Worm (Caenorhabditis elegans) whole organism, L3 larva: Measurements from ENCODE around the gene C08E8.6.

Experiments used
- R02D3.7 ChIP-seq: fragments of 150-350 bp; optimal IDR thresholded peaks from 2 replicates; lab custom pipeline; 2014; ENCODE audit warnings: missing biosample characterization, missing genetic modification characterization
- ZK546.5 ChIP-seq: sonication (generic microtip); optimal IDR thresholded peaks from 2 replicates; lab custom pipeline; 2017; ENCODE audit warnings: missing biosample characterization, missing genetic modification characterization
- aly-2 ChIP-seq: fragments of 150-350 bp; optimal IDR thresholded peaks from 2 replicates; lab custom pipeline; 2014; ENCODE audit warnings: missing biosample characterization, missing genetic modification characterization
- ceh-16 ChIP-seq: sonication (generic microtip); optimal IDR thresholded peaks from 2 replicates; lab custom pipeline; 2017; ENCODE audit warnings: missing biosample characterization, missing genetic modification characterization
- ceh-28 ChIP-seq: fragments of 150-350 bp; optimal IDR thresholded peaks from 2 replicates; lab custom pipeline; 2014; ENCODE audit warnings: missing biosample characterization, missing genetic modification reagents, missing genetic modification characterization
- ceh-82 ChIP-seq: fragments of 150-350 bp; optimal IDR thresholded peaks from 2 replicates; lab custom pipeline; 2014; ENCODE audit warnings: missing biosample characterization, missing genetic modification characterization
- ceh-9 ChIP-seq: sonication (generic microtip); optimal IDR thresholded peaks from 2 replicates; lab custom pipeline; 2018; ENCODE audit warnings: missing biosample characterization, missing genetic modification characterization
- daf-12 ChIP-seq: fragments of 150-350 bp; optimal IDR thresholded peaks from 2 replicates; lab custom pipeline; 2014; ENCODE audit warnings: missing biosample characterization, missing genetic modification reagents, missing genetic modification characterization
- egl-27 ChIP-seq: sonication (generic microtip); optimal IDR thresholded peaks from 4 replicates; lab custom pipeline; 2017; ENCODE audit warnings: missing biosample characterization, missing genetic modification reagents, missing genetic modification characterization
- egl-5 ChIP-seq: fragments of 150-350 bp; optimal IDR thresholded peaks from 2 replicates; lab custom pipeline; 2017; ENCODE audit warnings: missing biosample characterization, missing genetic modification reagents, missing genetic modification characterization, inconsistent platforms
- elt-1 ChIP-seq: fragments of 150-350 bp; optimal IDR thresholded peaks from 2 replicates; lab custom pipeline; 2014; ENCODE audit warnings: missing biosample characterization, missing genetic modification characterization
- elt-2 ChIP-seq: sonication (generic microtip); optimal IDR thresholded peaks from 2 replicates; lab custom pipeline; 2016; ENCODE audit warnings: missing genetic modification reagents, mild to moderate bottlenecking, missing genetic modification characterization, missing compliant biosample characterization
- elt-3 ChIP-seq, 3 experiments: fragments of 150-350 bp in 1 of 3; sonication (generic microtip) in 2 of 3; optimal IDR thresholded peaks; 2 replicates in 2 of 3; 4 replicates in 1 of 3; lab custom pipeline; 2014 to 2017; ENCODE audit warnings: missing biosample characterization in 3 of 3, missing genetic modification characterization in 3 of 3
- fkh-10 ChIP-seq: sonication (generic microtip); optimal IDR thresholded peaks from 2 replicates; lab custom pipeline; 2017; ENCODE audit warnings: missing biosample characterization, missing genetic modification reagents, missing genetic modification characterization
- fkh-2 ChIP-seq: fragments of 150-350 bp; optimal IDR thresholded peaks from 2 replicates; lab custom pipeline; 2014; ENCODE audit warnings: missing biosample characterization, missing genetic modification reagents, missing genetic modification characterization
- fos-1 ChIP-seq: fragments of 150-350 bp; optimal IDR thresholded peaks from 2 replicates; lab custom pipeline; 2014; ENCODE audit warnings: missing biosample characterization, missing genetic modification characterization
- hmg-11 ChIP-seq: sonication (generic microtip); optimal IDR thresholded peaks from 2 replicates; lab custom pipeline; 2016; ENCODE audit warnings: missing genetic modification characterization, missing compliant biosample characterization
- jun-1 ChIP-seq: fragments of 150-350 bp; optimal IDR thresholded peaks from 2 replicates; lab custom pipeline; 2014; ENCODE audit warnings: missing biosample characterization, missing genetic modification reagents, missing genetic modification characterization
- lin-15B ChIP-seq: fragments of 150-350 bp; optimal IDR thresholded peaks from 2 replicates; lab custom pipeline; 2014; ENCODE audit warnings: missing biosample characterization, missing genetic modification characterization
- lin-39 ChIP-seq: fragments of 150-350 bp; optimal IDR thresholded peaks from 2 replicates; lab custom pipeline; 2018; ENCODE audit warnings: missing biosample characterization, missing genetic modification reagents, missing genetic modification characterization
- lsy-12 ChIP-seq: sonication (generic microtip); optimal IDR thresholded peaks from 2 replicates; lab custom pipeline; 2016; ENCODE audit warnings: mild to moderate bottlenecking, missing genetic modification characterization, missing compliant biosample characterization
- mdl-1 ChIP-seq: fragments of 150-350 bp; optimal IDR thresholded peaks from 2 replicates; lab custom pipeline; 2014; ENCODE audit warnings: missing biosample characterization, missing genetic modification characterization
- mml-1 ChIP-seq: fragments of 150-350 bp; sonication (generic microtip); optimal IDR thresholded peaks from 3 replicates; lab custom pipeline; 2014; ENCODE audit warnings: missing biosample characterization, missing genetic modification characterization
- nfya-1 ChIP-seq: sonication (generic microtip); optimal IDR thresholded peaks from 2 replicates; lab custom pipeline; 2017; ENCODE audit warnings: missing genetic modification characterization, mild to moderate bottlenecking, missing compliant biosample characterization, antibody characterized with exemption, moderate library complexity; ENCODE audit not compliant: insufficient read depth
- nhr-11 ChIP-seq: fragments of 150-350 bp; optimal IDR thresholded peaks from 2 replicates; lab custom pipeline; 2014; ENCODE audit warnings: missing biosample characterization, missing genetic modification characterization
- nhr-12 ChIP-seq: fragments of 150-350 bp; optimal IDR thresholded peaks from 2 replicates; lab custom pipeline; 2014; ENCODE audit warnings: missing biosample characterization, missing genetic modification characterization
- nhr-23 ChIP-seq: fragments of 150-350 bp; optimal IDR thresholded peaks from 2 replicates; lab custom pipeline; 2014; ENCODE audit warnings: missing biosample characterization, missing genetic modification reagents, missing genetic modification characterization
- nhr-237 ChIP-seq: fragments of 150-350 bp; optimal IDR thresholded peaks from 2 replicates; lab custom pipeline; 2014; ENCODE audit warnings: missing biosample characterization, missing genetic modification characterization
- nhr-43 ChIP-seq: sonication (generic microtip); optimal IDR thresholded peaks from 2 replicates; lab custom pipeline; 2016; ENCODE audit warnings: mild to moderate bottlenecking, missing genetic modification characterization, missing compliant biosample characterization; ENCODE audit not compliant: poor library complexity, severe bottlenecking
- nhr-77 ChIP-seq: fragments of 150-350 bp; optimal IDR thresholded peaks from 2 replicates; lab custom pipeline; 2014; ENCODE audit warnings: missing biosample characterization, missing genetic modification characterization
- pha-4 ChIP-seq: fragments of 150-350 bp; optimal IDR thresholded peaks from 2 replicates; lab custom pipeline; 2014; ENCODE audit warnings: missing biosample characterization, missing genetic modification reagents, missing genetic modification characterization
- pqm-1 ChIP-seq: fragments of 150-350 bp; optimal IDR thresholded peaks from 2 replicates; lab custom pipeline; 2017; ENCODE audit warnings: missing biosample characterization, missing genetic modification characterization, inconsistent platforms
- sea-2 ChIP-seq: fragments of 150-350 bp; sonication (generic microtip); optimal IDR thresholded peaks from 4 replicates; lab custom pipeline; 2014; ENCODE audit warnings: missing biosample characterization, missing genetic modification reagents, missing genetic modification characterization
- skn-1 ChIP-seq: fragments of 150-350 bp; optimal IDR thresholded peaks from 2 replicates; lab custom pipeline; 2014; ENCODE audit warnings: missing biosample characterization, missing genetic modification characterization
- snpc-4 ChIP-seq: fragments of 150-350 bp; optimal IDR thresholded peaks from 2 replicates; lab custom pipeline; 2014; ENCODE audit warnings: missing biosample characterization, missing genetic modification characterization
- unc-39 ChIP-seq: sonication (generic microtip); optimal IDR thresholded peaks from 4 replicates; lab custom pipeline; 2017; ENCODE audit warnings: missing biosample characterization, missing genetic modification characterization
- unc-62 ChIP-seq: fragments of 150-350 bp; sonication (generic microtip); optimal IDR thresholded peaks from 4 replicates; lab custom pipeline; 2014; ENCODE audit warnings: missing biosample characterization, missing genetic modification reagents, missing genetic modification characterization
- ztf-11 ChIP-seq: fragments of 150-350 bp; optimal IDR thresholded peaks from 2 replicates; lab custom pipeline; 2014; ENCODE audit warnings: missing biosample characterization, missing genetic modification characterization
- ztf-4 ChIP-seq: fragments of 150-350 bp; optimal IDR thresholded peaks from 2 replicates; lab custom pipeline; 2014; ENCODE audit warnings: missing biosample characterization, missing genetic modification characterization

C08E8.6 gene

ce11 chrV:18346080-18346479 lies 22.1 kb downstream of the C08E8.6 start:
- TF ChIP-seq nhr-11 (no peak), elt-1 (tag; lab: Kevin White, UChicago) (no peak), pha-4 (peak; percentile 55), ceh-9 (no peak), fkh-2 (no peak), nhr-23 (tag; lab: Kevin White, UChicago) (peak; percentile 57), hmg-11 (tag; lab: Kevin White, UChicago) (no peak), nhr-77 (tag; lab: Kevin White, UChicago) (no peak), fkh-10 (GFP tag; lab: Kevin White, UChicago) (no peak), snpc-4 (tag; lab: Kevin White, UChicago) (no peak), R02D3.7 (no peak), unc-39 (no peak), ZK546.5 (tag; lab: Kevin White, UChicago) (no peak), mml-1 (tag; lab: Kevin White, UChicago) (no peak), nhr-43 (tag; lab: Kevin White, UChicago) (peak; percentile 75), ceh-28 (tag; lab: Kevin White, UChicago) (peak; percentile 44), elt-2 (tag; lab: Kevin White, UChicago) (peak; percentile 100), skn-1 (tag; lab: Kevin White, UChicago) (peak; percentile 34), egl-27 (peak; percentile 88), ztf-11 (tag; lab: Kevin White, UChicago) (no peak), pqm-1 (tag; lab: Kevin White, UChicago) (peak; percentile 100), lin-15B (tag; lab: Kevin White, UChicago) (no peak), nhr-12 (tag; lab: Kevin White, UChicago) (no peak), lin-39 (tag; lab: Kevin White, UChicago) (no peak), jun-1 (peak; percentile 98), lsy-12 (no peak), sea-2 (GFP tag; lab: Kevin White, UChicago) (no peak), fos-1 (peak; percentile 81), elt-3 (tag; optimal IDR thresholded peaks at IDR 0.05; lab: Kevin White, UChicago) (peak; percentile 68 to 96 (median 94)), egl-5 (tag; lab: Kevin White, UChicago) (no peak), ceh-16 (tag; lab: Kevin White, UChicago) (no peak)

DNA sequence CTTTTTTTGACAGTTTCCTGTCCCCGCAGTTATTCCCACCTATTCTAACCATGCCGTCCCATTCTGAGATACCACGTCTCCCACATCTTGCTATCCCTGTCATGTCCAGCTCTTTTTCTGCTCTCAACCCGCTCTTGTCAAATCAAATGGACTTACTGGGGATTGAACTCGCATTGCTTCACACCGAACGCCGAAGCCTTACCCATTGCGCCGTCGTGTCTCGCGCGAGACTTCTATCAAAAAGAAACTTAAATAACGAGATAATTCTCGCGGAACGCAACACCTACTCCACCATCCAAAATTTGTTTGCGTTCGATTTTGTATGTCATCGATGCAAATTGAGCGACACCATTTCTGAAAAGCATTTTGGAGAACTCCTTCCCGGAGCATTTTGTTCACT lies 24.0 kb downstream of the C08E8.6 start:
- TF ChIP-seq nhr-43 (tag; lab: Kevin White, UChicago) (no peak), ceh-28 (tag; lab: Kevin White, UChicago) (no peak), egl-5 (tag; lab: Kevin White, UChicago) (no peak), lsy-12 (no peak), mdl-1 (tag; lab: Kevin White, UChicago) (no peak), aly-2 (no peak), unc-62 (GFP tag; lab: Kevin White, UChicago) (no peak), ztf-4 (no peak), lin-15B (tag; lab: Kevin White, UChicago) (no peak), elt-1 (tag; lab: Kevin White, UChicago) (no peak), pha-4 (no peak), ztf-11 (tag; lab: Kevin White, UChicago) (no peak), fkh-10 (GFP tag; lab: Kevin White, UChicago) (no peak), unc-39 (no peak), nfya-1 (no peak), snpc-4 (tag; lab: Kevin White, UChicago) (no peak), elt-2 (tag; lab: Kevin White, UChicago) (no peak), elt-3 (tag; optimal IDR thresholded peaks at IDR 0.05; lab: Kevin White, UChicago) (no peak), nhr-23 (tag; lab: Kevin White, UChicago) (no peak)

ce11 chrV:18339807-18340206 lies 28.4 kb downstream of the C08E8.6 start, which contains the start of gene C08E8.10:
Gene C08E8.10, minus strand, starts transcription at chrV:18339907.
- TF ChIP-seq lin-15B (tag; lab: Kevin White, UChicago) (no peak), pha-4 (no peak), mdl-1 (tag; lab: Kevin White, UChicago) (no peak), daf-12 (tag; lab: Kevin White, UChicago) (no peak), ceh-16 (tag; lab: Kevin White, UChicago) (no peak), nhr-43 (tag; lab: Kevin White, UChicago) (no peak), nhr-237 (tag; lab: Kevin White, UChicago) (no peak), unc-39 (no peak), nhr-11 (no peak), nhr-12 (tag; lab: Kevin White, UChicago) (no peak), ztf-4 (no peak), snpc-4 (tag; lab: Kevin White, UChicago) (no peak), fkh-2 (no peak), fos-1 (no peak), elt-2 (tag; lab: Kevin White, UChicago) (no peak), egl-27 (no peak), ceh-82 (tag; lab: Kevin White, UChicago) (no peak), mml-1 (tag; lab: Kevin White, UChicago) (no peak)
